Worm (Caenorhabditis elegans): Measurements from ENCODE around the gene gcy-19.
"Not testable (repeated sequence)": the region's sequence is repeated elsewhere in the genome, so short reads cannot be mapped to it uniquely, and the experiment has no call there.

Gene gcy-19

ce11 chrII:3209251-3209650, 49.9 kb downstream of the gcy-19 start, which contains the start of gene ZC239.6:
TSS of gene ZC239.6 (plus strand) at chrII:3209631.
- TF ChIP-seq flt-1 (GFP tag; IDR thresholded peaks at IDR 0.05) (no peak), T22C8.4 (GFP tag; IDR thresholded peaks at IDR 0.05) (no peak), ztf-29 (GFP tag; IDR thresholded peaks at IDR 0.05) (no peak), tab-1 (GFP tag; IDR thresholded peaks at IDR 0.05) (no peak), ref-1 (GFP tag; conservative IDR thresholded peaks at IDR 0.05) (no peak), ztf-23 (GFP tag; IDR thresholded peaks at IDR 0.05) (no peak), med-1 (GFP tag; optimal IDR thresholded peaks at IDR 0.05; ENCODE audit: insufficient read depth) (no peak), cog-1 (tag; optimal IDR thresholded peaks at IDR 0.05) (no peak)

ce11 chrII:3208679-3209078, 50.5 kb downstream of the gcy-19 start, which contains the start of gene sdz-35:
TSS of gene sdz-35 (minus strand) at chrII:3208779.
- no peak for TF ChIP-seq med-1 (GFP tag; optimal IDR thresholded peaks at IDR 0.05; ENCODE audit: insufficient read depth)

- TF ChIP-seq klf-2 (GFP tag; conservative IDR thresholded peaks at IDR 0.05) (no peak), ztf-29 (GFP tag; IDR thresholded peaks at IDR 0.05) (no peak), ztf-23 (GFP tag; IDR thresholded peaks at IDR 0.05) (no peak), ref-1 (GFP tag; conservative IDR thresholded peaks at IDR 0.05) (no peak), med-1 (GFP tag; optimal IDR thresholded peaks at IDR 0.05; ENCODE audit: insufficient read depth) (no peak), tab-1 (GFP tag; IDR thresholded peaks at IDR 0.05) (no peak), flt-1 (GFP tag; IDR thresholded peaks at IDR 0.05) (no peak), cog-1 (tag; optimal IDR thresholded peaks at IDR 0.05) (no peak), T22C8.4 (GFP tag; IDR thresholded peaks at IDR 0.05) (no peak)
Measured at ce11 chrII:3206423-3206989, 52.6 kb downstream of the gcy-19 start, which contains the start of the genes ZC239.20 and ZC239.21. TSS of gene ZC239.20 (minus strand) at chrII:3206523. TSS of gene ZC239.21 (plus strand) at chrII:3206939.

ce11 chrII:3203415-3203814, 55.7 kb downstream of the gcy-19 start, which contains the start of gene sri-50:
TSS of gene sri-50 (plus strand) at chrII:3203715.
- TF ChIP-seq ztf-23 (GFP tag; IDR thresholded peaks at IDR 0.05), result no peak
- no peak for TF ChIP-seq T22C8.4 (GFP tag; IDR thresholded peaks at IDR 0.05)
- no peak for TF ChIP-seq med-1 (GFP tag; optimal IDR thresholded peaks at IDR 0.05; ENCODE audit: insufficient read depth)
- no peak for TF ChIP-seq flt-1 (GFP tag; IDR thresholded peaks at IDR 0.05)
- TF ChIP-seq cog-1 (tag; optimal IDR thresholded peaks at IDR 0.05), result no peak
- TF ChIP-seq klf-2 (GFP tag; conservative IDR thresholded peaks at IDR 0.05), result no peak
- TF ChIP-seq ref-1 (GFP tag; conservative IDR thresholded peaks at IDR 0.05), result no peak

- TF ChIP-seq ref-1 (GFP tag; conservative IDR thresholded peaks at IDR 0.05) (no peak), ztf-23 (GFP tag; IDR thresholded peaks at IDR 0.05) (no peak), med-1 (GFP tag; optimal IDR thresholded peaks at IDR 0.05; ENCODE audit: insufficient read depth) (no peak), T22C8.4 (GFP tag; IDR thresholded peaks at IDR 0.05) (no peak), cog-1 (tag; optimal IDR thresholded peaks at IDR 0.05) (no peak), ztf-29 (GFP tag; IDR thresholded peaks at IDR 0.05) (no peak), tab-1 (GFP tag; IDR thresholded peaks at IDR 0.05) (no peak)
Measured at ce11 chrII:3202519-3202918, 56.6 kb downstream of the gcy-19 start, which contains the start of gene sri-53. TSS of gene sri-53 (minus strand) at chrII:3202619.

ce11 chrII:3201242-3201641, 57.9 kb downstream of the gcy-19 start, which contains the start of gene sri-48:
TSS of gene sri-48 (minus strand) at chrII:3201342.
- TF ChIP-seq flt-1 (GFP tag; IDR thresholded peaks at IDR 0.05); cog-1 (tag; optimal IDR thresholded peaks at IDR 0.05); T22C8.4 (GFP tag; IDR thresholded peaks at IDR 0.05): not testable (repeated sequence)

Measured in whole organism, midembryonic.